Worm (Caenorhabditis elegans) whole organism, L1 larva: Measurements from ENCODE around the gene F21G4.3.

Experiments used
- lin-35 ChIP-seq, 2 experiments: fragments of 150-350 bp; optimal IDR thresholded peaks; 2 replicates each; lab custom pipeline; 2014; ENCODE audit warnings: missing biosample characterization in 2 of 2, missing genetic modification characterization in 2 of 2, missing genetic modification reagents in 2 of 2
- nhr-76 ChIP-seq: sonication (generic microtip); optimal IDR thresholded peaks from 2 replicates; lab custom pipeline; 2017; ENCODE audit warnings: missing biosample characterization, missing genetic modification characterization
- sup-37 ChIP-seq: fragments of 200-800 bp; sonication (Bioruptor generic); optimal IDR thresholded peaks from 2 replicates; lab custom pipeline; 2018; ENCODE audit warnings: mild to moderate bottlenecking, missing genetic modification characterization, missing compliant biosample characterization
- vab-15 ChIP-seq: sonication (generic microtip); optimal IDR thresholded peaks from 2 replicates; lab custom pipeline; 2017; ENCODE audit warnings: missing genotype, mild to moderate bottlenecking, missing genetic modification characterization, missing compliant biosample characterization

DNA sequence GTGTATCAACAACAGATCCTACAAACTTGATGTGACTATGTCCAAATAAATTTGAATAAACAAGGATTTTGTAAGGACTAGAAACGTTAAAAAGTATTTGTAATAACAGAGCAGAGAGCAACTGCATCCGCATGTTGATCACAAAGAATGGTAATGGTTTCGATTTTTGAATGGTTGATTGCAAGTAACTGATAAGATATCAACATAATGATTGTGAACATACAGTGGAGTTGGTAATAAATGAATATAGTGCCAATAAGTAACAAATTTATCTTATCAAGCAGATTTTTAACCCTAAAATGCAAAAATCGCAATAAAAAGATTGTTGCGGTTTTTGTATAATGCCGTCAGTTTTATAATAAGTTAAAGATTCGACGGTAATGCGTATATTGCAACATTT lies 30.0 kb downstream of the F21G4.3 start, which contains the start of gene ugt-23:
- no peak for TF ChIP-seq vab-15 (tag; lab: Kevin White, UChicago)
- no peak for TF ChIP-seq nhr-76 (tag; lab: Kevin White, UChicago)
- no peak for TF ChIP-seq sup-37 (GFP tag; lab: Kevin White, UChicago)
- TF ChIP-seq lin-35 (GFP tag; optimal IDR thresholded peaks at IDR 0.05; lab: Kevin White, UChicago), result no peak
